Worm (Caenorhabditis elegans) whole organism, L1 larva: ENCODE data around the gene lin-49.

Source experiments
- jun-1 ChIP-seq: fragments of 150-350 bp; optimal IDR thresholded peaks from 2 replicates; lab custom pipeline; 2014; ENCODE audit warnings: missing biosample characterization, missing genetic modification reagents, missing genetic modification characterization
- unc-86 ChIP-seq: sonication (generic microtip); optimal IDR thresholded peaks from 2 replicates; lab custom pipeline; 2016; ENCODE audit warnings: missing genetic modification characterization, missing compliant biosample characterization
- ztf-4 ChIP-seq: fragments of 150-350 bp; optimal IDR thresholded peaks from 2 replicates; lab custom pipeline; 2014; ENCODE audit warnings: missing biosample characterization, missing genetic modification characterization

ce11 chrIV:8668635-8669034 lies 48.2 kb downstream of the lin-49 start, which contains the start of gene cdh-5:
- TF ChIP-seq unc-86 (tag; lab: Kevin White, UChicago) (no peak), jun-1 (no peak), ztf-4 (no peak)
